Fruit fly (Drosophila melanogaster): ENCODE results near the gene CG31431.

Gene CG31431

dm6 chr3R:21848987-21849442 lies 21.5 kb upstream of the CG31431 start:
- peak; percentile 52 for TF ChIP-seq noc (tag; optimal IDR thresholded peaks at IDR 0.05)

dm6 chr3R:21849988-21850460 lies 20.5 kb upstream of the CG31431 start:
- TF ChIP-seq noc (tag; optimal IDR thresholded peaks at IDR 0.05), result no peak

dm6 chr3R:21851592-21852578 lies 18.6 kb upstream of the CG31431 start:
- no peak for TF ChIP-seq noc (tag; optimal IDR thresholded peaks at IDR 0.05)

DNA sequence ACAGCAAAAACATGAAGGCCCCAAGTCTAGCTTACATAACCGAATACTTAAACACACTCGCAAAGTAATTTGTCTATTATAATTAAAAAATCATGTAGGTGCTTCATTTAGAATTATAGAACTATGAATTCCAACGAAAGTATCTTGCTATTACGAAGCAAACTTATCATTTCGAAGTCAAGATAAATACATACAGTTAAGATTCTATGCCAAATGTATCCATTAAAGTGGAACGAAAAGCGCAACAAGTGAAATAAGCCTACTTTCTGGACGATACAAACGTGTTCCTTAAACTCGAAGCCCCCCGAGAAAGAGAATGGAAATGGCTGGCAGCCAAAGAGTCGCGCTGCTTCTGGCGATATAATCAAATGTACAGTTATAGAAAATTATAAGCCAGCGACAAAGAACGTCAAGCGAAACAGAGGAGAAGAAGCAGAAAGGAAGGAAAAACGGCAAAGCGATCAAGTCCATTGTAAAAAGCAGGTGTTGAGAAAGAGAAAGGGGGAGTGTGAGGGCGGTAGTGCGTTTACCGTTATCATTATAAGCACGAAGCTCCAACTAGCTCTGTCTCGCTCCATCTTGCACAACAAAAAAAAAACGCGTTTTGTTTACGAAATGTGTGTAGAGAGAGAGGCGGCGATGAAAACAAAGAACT lies 17.8 kb upstream of the CG31431 start:
- peak; percentile 23 for TF ChIP-seq noc (tag; optimal IDR thresholded peaks at IDR 0.05)

DNA sequence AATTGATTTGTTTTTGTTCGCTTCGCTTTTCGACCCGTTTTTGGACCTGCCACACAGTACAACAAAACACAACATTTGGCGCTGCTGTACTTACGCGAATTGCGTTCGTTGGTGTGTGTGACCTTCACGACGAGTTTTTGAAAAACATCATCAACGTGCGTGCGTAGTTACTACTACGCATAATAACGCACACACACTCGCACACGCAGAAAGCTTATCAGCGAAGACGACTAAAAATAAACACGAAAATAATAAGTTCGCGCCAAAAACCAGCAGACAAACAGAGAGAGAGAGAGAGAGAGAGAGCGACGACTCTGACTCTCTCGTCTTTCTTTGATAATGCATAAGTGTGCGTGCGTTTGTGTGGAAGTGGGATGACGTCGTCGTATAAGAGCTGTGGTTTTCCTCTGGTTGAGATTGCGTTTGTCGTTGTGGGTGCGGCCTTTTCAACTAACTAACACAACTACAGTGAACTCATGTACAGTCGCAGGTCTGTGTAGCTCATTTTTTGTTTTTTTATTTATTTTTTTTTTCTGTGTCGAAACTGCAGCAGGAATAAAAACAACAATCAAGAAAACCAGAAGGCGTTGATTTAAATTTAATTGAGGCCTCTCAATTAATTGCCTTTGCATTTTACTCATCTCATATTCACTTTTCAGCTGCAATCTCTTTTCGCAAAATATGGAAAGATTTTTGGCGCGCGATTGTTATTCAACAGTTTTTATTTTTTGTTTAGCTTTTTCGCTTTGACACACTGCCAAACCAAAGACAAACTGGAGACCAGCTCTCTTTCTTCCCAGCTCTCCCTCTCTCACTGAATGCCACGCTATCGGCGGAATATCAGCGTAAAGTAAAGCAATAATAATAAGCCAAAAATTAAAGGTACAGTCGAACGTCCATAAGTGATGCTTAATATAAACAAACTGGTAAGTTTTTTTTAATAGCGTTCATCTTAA lies 16.6 kb upstream of the CG31431 start:
- TF ChIP-seq noc (tag; optimal IDR thresholded peaks at IDR 0.05), result no peak

DNA sequence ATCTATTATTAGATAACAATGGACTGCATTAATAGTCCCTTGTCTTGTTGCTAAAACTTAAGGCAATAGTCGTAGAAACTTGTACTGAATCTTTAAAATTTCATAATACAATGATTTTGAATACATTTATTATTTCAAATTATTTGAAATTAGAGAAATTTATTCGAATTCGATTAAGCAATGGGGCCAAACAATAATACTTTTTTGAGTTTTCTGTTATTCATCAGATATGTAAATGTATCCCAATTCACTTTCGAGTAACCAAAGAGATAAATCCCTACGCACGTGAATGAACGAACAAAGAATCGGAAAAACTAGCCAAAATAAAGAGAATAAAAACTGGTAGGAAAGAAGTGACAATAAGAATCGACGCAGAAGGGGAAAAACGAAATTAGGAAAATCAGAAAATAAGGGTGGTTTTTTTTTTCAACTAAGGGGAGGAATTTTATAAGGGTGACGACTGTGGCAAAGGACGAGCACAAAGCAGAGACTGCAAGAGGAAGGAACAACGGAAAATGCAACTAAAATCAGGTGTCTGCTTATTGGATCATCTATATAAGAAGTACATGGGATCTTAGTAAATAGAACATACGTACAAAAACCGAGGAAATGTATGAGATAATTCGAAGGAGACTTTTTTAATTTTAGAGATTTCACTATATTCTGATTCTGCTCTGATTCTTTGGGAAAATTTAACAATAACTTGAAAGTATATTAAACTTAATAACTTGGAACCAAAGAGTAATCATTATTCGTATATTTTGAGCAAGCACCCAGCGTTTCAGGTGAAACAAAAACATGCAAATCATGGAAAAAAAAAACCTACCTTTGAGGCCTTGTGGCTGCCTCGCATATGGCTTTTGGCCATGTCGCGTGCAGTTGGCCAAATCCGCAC lies 15.7 kb upstream of the CG31431 start:
- TF ChIP-seq noc (tag; optimal IDR thresholded peaks at IDR 0.05), result no peak

dm6 chr3R:21855469-21855826 lies 15.0 kb upstream of the CG31431 start:
- TF ChIP-seq noc (tag; optimal IDR thresholded peaks at IDR 0.05), result no peak

dm6 chr3R:21856098-21856872 lies 14.2 kb upstream of the CG31431 start, which contains the start of gene glec:
Gene glec, minus strand, starts transcription at chr3R:21856266.
- peak; percentile 19 for TF ChIP-seq noc (tag; optimal IDR thresholded peaks at IDR 0.05)

- no peak for TF ChIP-seq noc (tag; optimal IDR thresholded peaks at IDR 0.05)
Measured at dm6 chr3R:21856873-21857243, 13.6 kb upstream of the CG31431 start.

DNA sequence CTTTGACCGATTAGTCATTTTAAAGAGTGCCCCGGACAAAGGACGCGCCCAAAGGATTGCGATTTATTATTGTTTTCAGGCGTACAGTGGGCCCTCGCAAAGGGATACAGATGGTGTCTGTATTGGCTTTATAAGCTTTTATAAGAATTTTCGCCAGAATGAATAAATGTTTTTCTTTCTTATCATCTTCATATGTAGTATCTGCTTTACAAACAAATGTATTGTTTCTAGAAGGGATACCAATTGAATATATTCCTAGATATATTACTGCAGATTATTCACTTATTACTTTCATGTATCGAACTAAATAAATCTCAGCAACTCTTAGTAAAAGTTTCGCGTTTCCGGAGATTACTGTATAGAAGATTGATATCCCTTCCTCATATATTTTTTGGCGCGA lies 13.0 kb upstream of the CG31431 start:
- TF ChIP-seq noc (tag; optimal IDR thresholded peaks at IDR 0.05), result no peak

DNA sequence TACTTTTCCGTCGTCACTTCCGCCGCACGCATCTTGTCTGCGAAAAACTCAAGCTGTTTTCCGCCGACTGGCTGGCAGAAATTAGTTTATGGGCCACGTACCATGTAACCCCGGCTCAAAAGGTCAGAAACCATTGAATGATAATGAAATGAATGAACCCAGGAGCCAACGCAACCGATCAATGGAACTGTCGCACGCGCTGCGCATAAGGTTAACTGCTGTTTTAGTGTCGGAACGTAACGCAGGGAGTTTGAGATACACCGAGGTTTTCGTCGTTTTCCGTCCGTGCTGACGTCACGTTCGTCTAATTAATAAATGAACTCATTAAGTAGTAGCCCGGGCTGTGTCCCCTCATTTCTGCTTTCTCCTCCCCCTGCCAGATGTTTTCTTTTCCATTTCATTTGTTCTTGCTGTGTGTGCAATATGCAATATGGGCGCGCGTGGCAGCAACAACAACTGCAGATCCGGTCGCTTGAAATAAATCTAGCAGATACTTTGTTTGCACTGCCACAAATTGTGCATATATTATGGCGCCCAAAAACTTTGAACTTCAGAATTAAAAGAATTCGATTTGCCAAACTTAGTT lies 12.1 kb upstream of the CG31431 start:
- TF ChIP-seq noc (tag; optimal IDR thresholded peaks at IDR 0.05), result no peak

- TF ChIP-seq noc (tag; optimal IDR thresholded peaks at IDR 0.05), result no peak
Measured at dm6 chr3R:21859509-21859908, 11.0 kb upstream of the CG31431 start.

DNA sequence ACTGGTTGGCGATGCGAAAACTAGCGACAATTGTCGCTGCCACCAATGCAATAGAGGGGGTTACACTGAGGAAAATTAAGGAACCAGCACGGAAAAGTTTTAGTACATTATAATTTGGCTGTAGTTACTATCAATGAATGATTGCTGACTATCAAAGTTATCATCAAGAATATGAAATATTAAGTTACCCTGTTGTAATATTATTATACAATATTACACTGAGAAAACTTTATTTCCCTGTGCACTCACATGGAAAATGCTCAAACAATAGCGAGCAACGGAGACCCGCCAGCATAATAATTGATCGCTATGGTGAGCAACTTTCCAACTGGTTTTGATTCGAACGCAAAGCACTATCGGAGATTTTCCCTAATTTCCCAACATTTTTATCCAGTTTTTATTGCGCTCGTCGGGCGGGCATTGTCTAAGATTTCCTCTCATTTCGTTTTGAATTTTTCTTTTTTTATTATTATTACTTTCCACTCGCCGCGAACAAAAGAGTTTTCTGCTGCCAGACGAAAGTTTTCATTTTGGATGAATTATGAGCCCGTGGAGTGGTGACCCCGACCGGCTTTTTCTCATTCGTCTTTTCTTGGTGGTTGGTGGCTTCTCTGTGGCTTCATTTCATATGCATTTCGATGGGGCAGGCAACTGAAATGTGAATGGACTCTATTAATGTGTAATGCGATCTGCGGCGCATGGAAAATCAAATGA lies 8.2 kb upstream of the CG31431 start:
- no peak for TF ChIP-seq noc (tag; optimal IDR thresholded peaks at IDR 0.05)

Measured in whole organism, larva.